Fruit fly (Drosophila melanogaster) whole organism, adult: ENCODE results near the gene neur.

Experiments used
- CG5204 ChIP-seq: fragments of 200-800 bp; sonication (Bioruptor generic); optimal IDR thresholded peaks from 2 replicates; lab custom pipeline; 2016; ENCODE audit warnings: missing biosample characterization, missing genetic modification characterization
- ovo ChIP-seq: fragments of 200-800 bp; sonication (Bioruptor generic); optimal IDR thresholded peaks from 2 replicates; lab custom pipeline; 2016; ENCODE audit warnings: missing biosample characterization, missing genetic modification characterization
- tj ChIP-seq: fragments of 200-800 bp; sonication (Bioruptor generic); optimal IDR thresholded peaks from 3 replicates; lab custom pipeline; 2017; ENCODE audit warnings: missing biosample characterization, mild to moderate bottlenecking, missing genetic modification characterization, moderate library complexity

dm6 chr3R:9024835-9025510 is 14.3 kb downstream of the neur start:
- TF ChIP-seq CG5204 (GFP tag; lab: Kevin White, UChicago) (no peak), tj (GFP tag; lab: Kevin White, UChicago) (no peak), ovo (GFP tag; lab: Kevin White, UChicago) (no peak)
